Fruit fly (Drosophila melanogaster) whole organism, embryonic: ENCODE measurements around the gene LysS.

ENCODE experiments used
- Adf1 ChIP-seq: fragments of 200-800 bp; sonication (Bioruptor generic); IDR thresholded peaks from 2 replicates; pipeline ENCODE4 v1.3.6; 2022; ENCODE audit warnings: missing biosample characterization, missing genetic modification characterization
- Atf3 ChIP-seq: fragments of 200-800 bp; sonication (Bioruptor generic); optimal IDR thresholded peaks from 3 replicates; lab custom pipeline; 2016; ENCODE audit warnings: missing biosample characterization, missing genetic modification characterization
- Bgb ChIP-seq: fragments of 200-800 bp; sonication (Bioruptor generic); IDR thresholded peaks from 2 replicates; pipeline ENCODE4 v1.3.6; 2022; ENCODE audit warnings: missing biosample characterization, missing genetic modification characterization; ENCODE audit not compliant: partially characterized antibody
- CG10209 ChIP-seq: fragments of 200-800 bp; sonication (Bioruptor generic); optimal IDR thresholded peaks from 3 replicates; lab custom pipeline; 2017; ENCODE audit warnings: missing biosample characterization, mild to moderate bottlenecking, missing genetic modification characterization, missing genetic modification reagents
- CG10959 ChIP-seq: fragments of 200-800 bp; sonication (Bioruptor generic); IDR thresholded peaks from 2 replicates; pipeline ENCODE4 v1.3.6; 2022; ENCODE audit warnings: missing biosample characterization, missing genetic modification characterization
- CG14965 ChIP-seq: fragments of 200-800 bp; sonication (Bioruptor generic); optimal IDR thresholded peaks from 2 replicates; lab custom pipeline; 2016; ENCODE audit warnings: missing biosample characterization, missing genetic modification characterization, borderline replicate concordance
- CG15601 ChIP-seq: fragments of 200-800 bp; sonication (Bioruptor generic); optimal IDR thresholded peaks from 3 replicates; lab custom pipeline; 2019; ENCODE audit warnings: missing biosample characterization, mild to moderate bottlenecking, missing genetic modification characterization, moderate library complexity
- CG17186 ChIP-seq: fragments of 200-800 bp; sonication (Bioruptor generic); optimal IDR thresholded peaks from 3 replicates; lab custom pipeline; 2017; ENCODE audit warnings: missing biosample characterization, missing genetic modification reagents, missing genetic modification characterization
- CG2116 ChIP-seq: fragments of 200-800 bp; sonication (Bioruptor generic); optimal IDR thresholded peaks from 3 replicates; lab custom pipeline; 2018; ENCODE audit warnings: missing biosample characterization, mild to moderate bottlenecking, missing genetic modification characterization
- CG30020 ChIP-seq: fragments of 200-800 bp; optimal IDR thresholded peaks from 2 replicates; lab custom pipeline; 2019; ENCODE audit warnings: missing biosample characterization, mild to moderate bottlenecking, missing genetic modification characterization, moderate library complexity
- CG30431 ChIP-seq: fragments of 200-800 bp; sonication (Bioruptor generic); optimal IDR thresholded peaks from 2 replicates; lab custom pipeline; 2017; ENCODE audit warnings: missing biosample characterization, missing genetic modification characterization
- CG31365 ChIP-seq: fragments of 200-800 bp; sonication (Bioruptor generic); optimal IDR thresholded peaks from 2 replicates; lab custom pipeline; 2018; ENCODE audit warnings: missing biosample characterization, mild to moderate bottlenecking, missing genetic modification characterization
- CG3281 ChIP-seq: fragments of 200-800 bp; sonication (Bioruptor generic); optimal IDR thresholded peaks from 3 replicates; lab custom pipeline; 2017; ENCODE audit warnings: missing biosample characterization, mild to moderate bottlenecking, missing genetic modification characterization
- CG5953 ChIP-seq: fragments of 200-800 bp; sonication (Bioruptor generic); IDR thresholded peaks from 2 replicates; pipeline ENCODE4 v1.3.6; 2022; ENCODE audit warnings: missing biosample characterization, missing genetic modification characterization
- CG6175 ChIP-seq: fragments of 200-800 bp; sonication (Bioruptor generic); IDR thresholded peaks from 3 replicates; pipeline ENCODE4 v1.3.6; 2022; ENCODE audit warnings: missing biosample characterization, missing genetic modification characterization
- CG8290 ChIP-seq, 3 experiments: fragments of 200-800 bp; sonication (Bioruptor generic); optimal IDR thresholded peaks; 2 replicates each; lab custom pipeline; 2016 to 2019; ENCODE audit warnings: missing biosample characterization in 3 of 3, missing genetic modification characterization in 3 of 3, mild to moderate bottlenecking in 2 of 3, moderate library complexity in 1 of 3
- CG8765 ChIP-seq: fragments of 200-800 bp; sonication (Bioruptor generic); IDR thresholded peaks from 2 replicates; pipeline ENCODE4 v1.3.6; 2022; ENCODE audit warnings: missing biosample characterization, missing genetic modification characterization
- CG9437 ChIP-seq: fragments of 200-800 bp; sonication (Bioruptor generic); optimal IDR thresholded peaks from 2 replicates; lab custom pipeline; 2018; ENCODE audit warnings: missing biosample characterization, mild to moderate bottlenecking, missing genetic modification characterization
- CG9876 ChIP-seq: fragments of 200-800 bp; sonication (Bioruptor generic); optimal IDR thresholded peaks from 2 replicates; lab custom pipeline; 2016; ENCODE audit warnings: missing biosample characterization, missing genetic modification characterization
- CoRest ChIP-seq: fragments of 200-800 bp; sonication (Bioruptor generic); optimal IDR thresholded peaks from 3 replicates; lab custom pipeline; 2018; ENCODE audit warnings: missing biosample characterization, mild to moderate bottlenecking, missing genetic modification characterization, moderate library complexity
- E2f1 ChIP-seq: fragments of 200-800 bp; sonication (Bioruptor generic); IDR thresholded peaks from 2 replicates; pipeline ENCODE4 v1.3.6; 2022; ENCODE audit warnings: missing biosample characterization, missing genetic modification characterization
- E2f2 ChIP-seq: fragments of 200-800 bp; sonication (Bioruptor generic); IDR thresholded peaks from 2 replicates; pipeline ENCODE4 v1.3.6; 2022; ENCODE audit warnings: missing biosample characterization, missing genetic modification characterization
- H15 ChIP-seq: fragments of 200-800 bp; sonication (Bioruptor generic); IDR thresholded peaks from 3 replicates; pipeline ENCODE4 v1.3.6; 2022; ENCODE audit warnings: missing biosample characterization, missing genetic modification characterization
- HLH4C ChIP-seq: fragments of 200-800 bp; sonication (Bioruptor generic); IDR thresholded peaks from 3 replicates; pipeline ENCODE4 v1.3.6; 2022; ENCODE audit warnings: missing biosample characterization, missing genetic modification characterization; ENCODE audit not compliant: partially characterized antibody
- Hr78 ChIP-seq, 2 experiments: fragments of 200-800 bp in 1 of 2; fragments of >200 bp in 1 of 2; sonication (Bioruptor generic) in 1 of 2; optimal IDR thresholded peaks; 2 replicates each; lab custom pipeline; 2017 to 2019; ENCODE audit warnings: missing biosample characterization in 2 of 2, missing genetic modification characterization in 2 of 2, mild to moderate bottlenecking in 1 of 2, moderate library complexity in 1 of 2
- Max ChIP-seq: fragments of 200-800 bp; sonication (Bioruptor generic); optimal IDR thresholded peaks from 2 replicates; lab custom pipeline; 2016; ENCODE audit warnings: missing biosample characterization, mild to moderate bottlenecking, missing genetic modification characterization
- Nf-YB ChIP-seq: fragments of 200-800 bp; sonication (Bioruptor generic); optimal IDR thresholded peaks from 3 replicates; lab custom pipeline; 2019; ENCODE audit warnings: missing biosample characterization, mild to moderate bottlenecking, missing genetic modification characterization, moderate library complexity
- Ptx1 ChIP-seq: fragments of 200-800 bp; sonication (Bioruptor generic); IDR thresholded peaks from 2 replicates; pipeline ENCODE4 v1.3.6; 2022; ENCODE audit warnings: missing biosample characterization, missing genetic modification characterization
- Sox100B ChIP-seq: fragments of 200-800 bp; sonication (Bioruptor generic); optimal IDR thresholded peaks from 3 replicates; lab custom pipeline; 2018; ENCODE audit warnings: missing biosample characterization, mild to moderate bottlenecking, missing genetic modification characterization
- Xrp1 ChIP-seq: fragments of 200-800 bp; sonication (Bioruptor generic); IDR thresholded peaks from 2 replicates; pipeline ENCODE4 v1.3.6; 2022; ENCODE audit warnings: missing biosample characterization, missing genetic modification characterization
- ac ChIP-seq: fragments of 200-800 bp; sonication (Bioruptor generic); optimal IDR thresholded peaks from 3 replicates; lab custom pipeline; 2017; ENCODE audit warnings: missing biosample characterization, mild to moderate bottlenecking, missing genetic modification characterization
- bcd ChIP-seq: fragments of 200-800 bp; sonication (Bioruptor generic); optimal IDR thresholded peaks from 2 replicates; lab custom pipeline; 2017; ENCODE audit warnings: missing biosample characterization, mild to moderate bottlenecking, missing genetic modification characterization
- bowl ChIP-seq: fragments of 200-800 bp; sonication (Bioruptor generic); IDR thresholded peaks from 2 replicates; pipeline ENCODE4 v1.3.6; 2022; ENCODE audit warnings: missing biosample characterization, missing genetic modification characterization
- ci ChIP-seq: fragments of 200-800 bp; sonication (Bioruptor generic); IDR thresholded peaks from 3 replicates; pipeline ENCODE4 v1.3.6; 2022; ENCODE audit warnings: missing biosample characterization, missing genetic modification characterization
- corto ChIP-seq: fragments of 200-800 bp; sonication (Bioruptor generic); optimal IDR thresholded peaks from 2 replicates; lab custom pipeline; 2016; ENCODE audit warnings: missing biosample characterization, mild to moderate bottlenecking, missing genetic modification characterization, moderate library complexity
- danr ChIP-seq: fragments of 200-800 bp; sonication (Bioruptor generic); IDR thresholded peaks from 2 replicates; pipeline ENCODE4 v1.3.6; 2022; ENCODE audit warnings: missing biosample characterization, missing genetic modification characterization
- inv ChIP-seq: fragments of 200-800 bp; sonication (Bioruptor generic); IDR thresholded peaks from 2 replicates; pipeline ENCODE4 v1.3.6; 2022; ENCODE audit warnings: missing biosample characterization, missing genetic modification characterization; ENCODE audit not compliant: partially characterized antibody
- jumu ChIP-seq: fragments of 200-800 bp; sonication (Bioruptor generic); optimal IDR thresholded peaks from 3 replicates; lab custom pipeline; 2016; ENCODE audit warnings: missing biosample characterization, missing genetic modification characterization
- kay ChIP-seq: fragments of 200-800 bp; sonication (Bioruptor generic); optimal IDR thresholded peaks from 2 replicates; lab custom pipeline; 2016; ENCODE audit warnings: missing biosample characterization, missing genetic modification characterization
- mirr ChIP-seq: fragments of 200-800 bp; sonication (Bioruptor generic); optimal IDR thresholded peaks from 3 replicates; lab custom pipeline; 2018; ENCODE audit warnings: missing biosample characterization, mild to moderate bottlenecking, missing genetic modification characterization
- nerfin-2 ChIP-seq: fragments of 200-800 bp; sonication (Bioruptor generic); IDR thresholded peaks from 2 replicates; pipeline ENCODE4 v1.3.6; 2022; ENCODE audit warnings: missing biosample characterization, missing genetic modification characterization; ENCODE audit not compliant: partially characterized antibody
- nmo ChIP-seq: fragments of 200-800 bp; sonication (Bioruptor generic); optimal IDR thresholded peaks from 2 replicates; lab custom pipeline; 2018; ENCODE audit warnings: missing biosample characterization, mild to moderate bottlenecking, missing genetic modification characterization, moderate library complexity
- repo ChIP-seq: fragments of 200-800 bp; sonication (Bioruptor generic); optimal IDR thresholded peaks from 2 replicates; lab custom pipeline; 2016; ENCODE audit warnings: missing biosample characterization, missing genetic modification characterization
- rib ChIP-seq: fragments of 200-800 bp; sonication (Bioruptor generic); IDR thresholded peaks from 2 replicates; pipeline ENCODE4 v1.3.6; 2022; ENCODE audit warnings: missing biosample characterization, missing genetic modification characterization
- tio ChIP-seq: fragments of 200-800 bp; sonication (Bioruptor generic); optimal IDR thresholded peaks from 2 replicates; lab custom pipeline; 2017; ENCODE audit warnings: missing biosample characterization, missing genetic modification characterization, inconsistent platforms
- toy ChIP-seq: fragments of 200-800 bp; sonication (Bioruptor generic); IDR thresholded peaks from 2 replicates; pipeline ENCODE4 v1.3.6; 2022; ENCODE audit warnings: missing biosample characterization, missing genetic modification characterization
- trh ChIP-seq: fragments of 200-800 bp; sonication (Bioruptor generic); optimal IDR thresholded peaks from 2 replicates; lab custom pipeline; 2016; ENCODE audit warnings: missing biosample characterization, missing genetic modification characterization
- unc-4 ChIP-seq: fragments of 200-800 bp; sonication (Bioruptor generic); IDR thresholded peaks from 2 replicates; pipeline ENCODE4 v1.3.6; 2022; ENCODE audit warnings: missing biosample characterization, missing genetic modification characterization; ENCODE audit not compliant: partially characterized antibody
- usp ChIP-seq: fragments of >200 bp; optimal IDR thresholded peaks from 2 replicates; lab custom pipeline; 2017; ENCODE audit warnings: missing biosample characterization, missing genetic modification characterization

LysS gene

DNA sequence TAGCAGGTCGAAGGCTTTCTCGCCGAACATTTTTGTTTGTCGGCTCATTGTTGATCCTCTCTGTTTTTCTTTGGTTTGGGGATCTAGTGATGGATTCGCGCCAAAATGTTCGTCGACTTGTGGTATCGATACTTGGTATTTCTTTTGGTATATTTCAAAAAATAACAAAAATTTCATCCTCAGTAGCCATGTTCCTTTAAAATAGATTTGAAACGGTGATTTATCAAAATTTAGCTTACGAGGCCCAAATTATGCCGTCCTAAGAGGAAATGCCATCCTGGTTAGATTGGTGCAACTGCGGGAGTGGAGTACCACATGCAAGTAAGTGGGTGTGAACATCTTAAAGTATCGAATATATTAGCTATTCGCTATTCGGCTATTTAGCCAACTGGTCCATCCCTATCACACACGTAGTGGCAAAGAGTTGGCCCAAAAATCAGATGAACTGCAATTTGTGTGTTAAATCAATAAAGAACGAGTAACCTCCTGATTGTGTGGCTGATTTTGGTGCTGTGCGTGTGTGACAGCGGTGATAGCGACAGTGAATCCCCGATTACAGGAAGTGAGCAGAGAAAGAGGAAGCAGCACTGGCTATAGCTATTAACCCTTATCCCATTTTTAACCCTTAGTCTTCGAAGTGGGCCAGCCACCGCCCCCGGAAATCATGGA is 20.2 kb downstream of the LysS start, which contains the start of the genes Psf1 and Sac1 (continued):
- TF ChIP-seq unc-4: peak; percentile 89
- TF ChIP-seq Bgb (GFP tag; lab: Robert Waterston, UW): peak; percentile 78
- TF ChIP-seq CG8290 (GFP tag; optimal IDR thresholded peaks at IDR 0.05; lab: Kevin White, UChicago): no peak
- peak in 1 of 2 experiments; percentile 27 for TF ChIP-seq CG8290 (tag; optimal IDR thresholded peaks at IDR 0.05; lab: Kevin White, UChicago)
- peak; percentile 60 for TF ChIP-seq CG15601 (tag; lab: Kevin White, UChicago)
- TF ChIP-seq bowl (GFP tag; lab: Robert Waterston, UW): no peak
- TF ChIP-seq Sox100B (GFP tag; lab: Kevin White, UChicago): no peak
- TF ChIP-seq CG3281 (GFP tag; lab: Kevin White, UChicago): no peak
- peak; percentile 62 for TF ChIP-seq E2f1 (GFP tag; lab: Robert Waterston, UW)
- TF ChIP-seq inv (GFP tag; lab: Robert Waterston, UW): peak; percentile 85
- TF ChIP-seq mirr (GFP tag; lab: Kevin White, UChicago): no peak
- TF ChIP-seq CG9876 (GFP tag; lab: Kevin White, UChicago): peak; percentile 24
- TF ChIP-seq CG30020 (tag; lab: Kevin White, UChicago): peak; percentile 83
- peak; percentile 80 for TF ChIP-seq nmo (GFP tag; lab: Kevin White, UChicago)
- TF ChIP-seq toy: no peak
- no peak for TF ChIP-seq H15 (GFP tag; lab: Robert Waterston, UW)
- peak; percentile 61 for TF ChIP-seq Ptx1 (GFP tag; lab: Robert Waterston, UW)
- peak; percentile 60 for TF ChIP-seq Max (GFP tag; lab: Kevin White, UChicago)
- peak; percentile 50 for TF ChIP-seq Atf3 (GFP tag; lab: Kevin White, UChicago)
- TF ChIP-seq CG8765 (GFP tag; lab: Robert Waterston, UW): 0 out of 2 replicates have a peak, but pooled peaks have one; percentile 36
- no peak for TF ChIP-seq CG10209 (GFP tag; lab: Kevin White, UChicago)
- no peak for TF ChIP-seq usp
- peak; percentile 74 for TF ChIP-seq nerfin-2 (GFP tag; lab: Robert Waterston, UW)
- peak; percentile 44 for TF ChIP-seq bcd
- TF ChIP-seq trh (GFP tag; lab: Kevin White, UChicago): no peak
- TF ChIP-seq Adf1 (GFP tag; lab: Robert Waterston, UW): no peak; the same call in 1 of the 2 replicates
- TF ChIP-seq rib (GFP tag; lab: Robert Waterston, UW): no peak
- no peak for TF ChIP-seq CG31365 (tag; lab: Kevin White, UChicago)
- TF ChIP-seq CG30431 (GFP tag; lab: Kevin White, UChicago): no peak
- TF ChIP-seq kay (GFP tag; lab: Kevin White, UChicago): no peak
- peak; percentile 61 for TF ChIP-seq CG2116
- no peak for TF ChIP-seq CG5953
- TF ChIP-seq danr: no peak
- no peak for TF ChIP-seq CG14965 (GFP tag; lab: Kevin White, UChicago)
- peak; percentile 45; the same call in 1 of the 2 replicates for TF ChIP-seq Xrp1 (GFP tag; lab: Robert Waterston, UW)
- TF ChIP-seq E2f2 (GFP tag; lab: Robert Waterston, UW): 0 out of 2 replicates have a peak, but pooled peaks have one; percentile 15
- peak; percentile 71 for TF ChIP-seq CoRest
- TF ChIP-seq CG9437 (GFP tag; lab: Kevin White, UChicago): peak; percentile 50
- no peak for TF ChIP-seq Nf-YB (GFP tag; lab: Kevin White, UChicago)
- TF ChIP-seq ci (GFP tag; lab: Robert Waterston, UW): 0 out of 3 replicates have a peak, but pooled peaks have one; percentile 27
- no peak for TF ChIP-seq CG6175 (GFP tag; lab: Robert Waterston, UW)
- TF ChIP-seq repo (GFP tag; lab: Kevin White, UChicago): peak; percentile 27
- TF ChIP-seq tio (GFP tag; lab: Kevin White, UChicago): no peak
- TF ChIP-seq Hr78 (GFP tag; optimal IDR thresholded peaks at IDR 0.05; lab: Kevin White, UChicago): no peak
- TF ChIP-seq CG17186: peak; percentile 68
- TF ChIP-seq jumu: peak; percentile 57
- TF ChIP-seq HLH4C (GFP tag; lab: Robert Waterston, UW): peak; percentile 72
- TF ChIP-seq ac (GFP tag; lab: Kevin White, UChicago): no peak
- peak; percentile 84 for TF ChIP-seq CG10959 (GFP tag; lab: Robert Waterston, UW)
- TF ChIP-seq corto: no peak
